Fruit fly (Drosophila melanogaster) whole organism, adult: ENCODE measurements around the gene Vti1b.

Experiments
- CG11617 ChIP-seq: fragments of 200-800 bp; sonication (Bioruptor generic); optimal IDR thresholded peaks from 2 replicates; lab custom pipeline; 2017; ENCODE audit warnings: mild to moderate bottlenecking, missing biosample characterization, missing genetic modification reagents, missing genetic modification characterization
- CG12768 ChIP-seq: fragments of 200-800 bp; sonication (Bioruptor generic); optimal IDR thresholded peaks from 2 replicates; lab custom pipeline; 2017; ENCODE audit warnings: missing biosample characterization, missing genetic modification characterization, mild to moderate bottlenecking, moderate library complexity, missing genetic modification reagents
- CG14711 ChIP-seq: fragments of 200-800 bp; sonication (Bioruptor generic); optimal IDR thresholded peaks from 2 replicates; lab custom pipeline; 2018; ENCODE audit warnings: missing biosample characterization, mild to moderate bottlenecking, missing genetic modification characterization, moderate library complexity
- CG1620 ChIP-seq: fragments of 200-800 bp; sonication (Bioruptor generic); optimal IDR thresholded peaks from 2 replicates; lab custom pipeline; 2016; ENCODE audit warnings: missing biosample characterization, missing genetic modification characterization
- CG5204 ChIP-seq: fragments of 200-800 bp; sonication (Bioruptor generic); optimal IDR thresholded peaks from 2 replicates; lab custom pipeline; 2016; ENCODE audit warnings: missing biosample characterization, missing genetic modification characterization
- CG7045 ChIP-seq: fragments of 200-800 bp; sonication (Bioruptor generic); optimal IDR thresholded peaks from 2 replicates; lab custom pipeline; 2017; ENCODE audit warnings: missing biosample characterization, mild to moderate bottlenecking, missing genetic modification characterization
- CG7101 ChIP-seq: fragments of 200-800 bp; sonication (Bioruptor generic); optimal IDR thresholded peaks from 2 replicates; lab custom pipeline; 2018; ENCODE audit warnings: missing biosample characterization, mild to moderate bottlenecking, missing genetic modification characterization, moderate library complexity
- Clk ChIP-seq: fragments of 200-800 bp; sonication (Bioruptor generic); optimal IDR thresholded peaks from 2 replicates; lab custom pipeline; 2017; ENCODE audit warnings: missing biosample characterization, missing genetic modification characterization
- Crg-1 ChIP-seq: fragments of 200-800 bp; sonication (Bioruptor generic); optimal IDR thresholded peaks from 2 replicates; lab custom pipeline; 2016; ENCODE audit warnings: missing biosample characterization, missing genetic modification characterization
- Hr96 ChIP-seq: fragments of 200-800 bp; sonication (Bioruptor generic); optimal IDR thresholded peaks from 2 replicates; lab custom pipeline; 2016; ENCODE audit warnings: missing biosample characterization, missing genetic modification characterization
- Mnt ChIP-seq: fragments of 200-800 bp; sonication (Bioruptor generic); optimal IDR thresholded peaks from 2 replicates; lab custom pipeline; 2016; ENCODE audit warnings: missing biosample characterization, mild to moderate bottlenecking, missing genetic modification characterization
- bab1 ChIP-seq: fragments of 200-800 bp; sonication (Bioruptor generic); optimal IDR thresholded peaks from 3 replicates; lab custom pipeline; 2019; ENCODE audit warnings: missing biosample characterization, mild to moderate bottlenecking, missing genetic modification characterization, moderate library complexity
- cic ChIP-seq: fragments of 200-800 bp; sonication (Bioruptor generic); optimal IDR thresholded peaks from 2 replicates; lab custom pipeline; 2017; ENCODE audit warnings: missing biosample characterization, mild to moderate bottlenecking, missing genetic modification characterization, moderate library complexity
- cnc ChIP-seq, 2 experiments: fragments of >200 bp; optimal IDR thresholded peaks; 2 replicates each; lab custom pipeline; 2017
- kay ChIP-seq: fragments of 200-800 bp; sonication (Bioruptor generic); peaks from one replicate; lab custom pipeline; 2016; ENCODE audit warnings: missing biosample characterization, missing genetic modification characterization, borderline replicate concordance
- ovo ChIP-seq: fragments of 200-800 bp; sonication (Bioruptor generic); optimal IDR thresholded peaks from 2 replicates; lab custom pipeline; 2016; ENCODE audit warnings: missing biosample characterization, missing genetic modification characterization
- pad ChIP-seq: fragments of 200-800 bp; sonication (Bioruptor generic); optimal IDR thresholded peaks from 3 replicates; lab custom pipeline; 2017; ENCODE audit warnings: missing biosample characterization, missing genetic modification characterization, mild to moderate bottlenecking, moderate library complexity, missing genetic modification reagents
- tj ChIP-seq: fragments of 200-800 bp; sonication (Bioruptor generic); optimal IDR thresholded peaks from 3 replicates; lab custom pipeline; 2017; ENCODE audit warnings: missing biosample characterization, mild to moderate bottlenecking, missing genetic modification characterization, moderate library complexity
- toe ChIP-seq: fragments of 200-800 bp; sonication (Bioruptor generic); optimal IDR thresholded peaks from 2 replicates; lab custom pipeline; 2016; ENCODE audit warnings: missing biosample characterization, missing genetic modification characterization

The Vti1b gene

dm6 chr3R:18438827-18439717 lies 42.3 kb downstream of the Vti1b start:
- TF ChIP-seq cic (GFP tag; lab: Kevin White, UChicago) (peak; percentile 59), cnc (optimal IDR thresholded peaks at IDR 0.05; lab: Kevin White, UChicago) (no peak), CG1620 (GFP tag; lab: Kevin White, UChicago) (peak; percentile 13), CG7101 (peak; percentile 7), pad (GFP tag; lab: Kevin White, UChicago) (peak; percentile 15), Mnt (GFP tag; lab: Kevin White, UChicago) (peak; percentile 24), Hr96 (GFP tag; lab: Kevin White, UChicago) (peak; percentile 45), ovo (GFP tag; lab: Kevin White, UChicago) (peak; percentile 42), kay (GFP tag; lab: Kevin White, UChicago) (no peak), toe (peak; percentile 27), Clk (GFP tag; lab: Kevin White, UChicago) (no peak)

DNA sequence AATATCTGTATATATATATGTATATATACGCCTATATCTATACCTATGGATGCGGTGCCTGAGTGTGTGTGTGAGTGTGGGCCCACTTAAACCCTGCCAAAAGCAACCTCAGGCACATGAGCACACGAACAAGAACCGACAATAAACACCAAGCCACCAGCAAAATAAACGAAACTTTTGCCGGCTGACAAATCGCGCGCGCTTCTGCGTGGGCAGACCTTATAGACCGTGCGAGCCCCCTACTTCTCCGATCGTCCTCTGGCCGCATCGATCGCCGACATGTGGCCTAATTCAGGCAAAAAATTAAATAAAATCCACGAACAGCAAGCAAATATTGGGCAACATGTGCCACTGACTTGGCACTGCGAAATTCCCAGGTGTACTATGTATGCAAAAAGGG lies 46.4 kb downstream of the Vti1b start:
- no peak for TF ChIP-seq kay (GFP tag; lab: Kevin White, UChicago)
- no peak for TF ChIP-seq bab1 (GFP tag; lab: Kevin White, UChicago)

DNA sequence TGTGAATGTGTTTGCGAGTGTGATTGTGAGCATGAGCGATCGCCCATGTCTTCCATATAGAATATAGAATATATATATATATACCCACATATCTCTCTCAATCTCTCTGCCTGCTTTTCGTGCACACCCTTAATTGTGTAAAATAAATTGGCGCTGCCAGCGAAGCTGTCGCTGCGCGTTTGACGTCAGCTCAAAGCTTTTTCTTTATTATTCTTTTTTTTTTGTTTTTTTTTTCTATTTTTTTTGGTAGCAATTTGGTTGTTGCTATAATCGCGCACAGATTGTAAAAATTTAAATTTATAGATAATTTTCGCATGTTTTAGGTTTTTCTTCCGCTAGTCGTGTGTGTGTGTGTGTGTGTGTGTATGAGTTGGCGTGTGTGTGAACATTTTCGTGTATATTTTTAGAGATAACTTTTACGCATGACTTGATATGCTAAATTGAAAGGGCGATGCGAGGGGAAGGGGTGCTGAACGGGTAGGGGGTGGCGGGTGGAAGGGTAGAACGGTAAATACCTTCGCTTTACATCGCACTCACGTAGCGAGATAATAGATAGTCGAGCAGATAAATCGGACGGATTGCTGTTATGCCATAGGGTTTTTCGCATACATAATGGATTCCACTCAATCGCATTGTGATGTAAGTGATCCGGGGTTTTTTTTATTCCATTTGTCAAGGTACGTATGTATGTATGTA lies 48.5 kb downstream of the Vti1b start:
- TF ChIP-seq CG7045 (GFP tag; lab: Kevin White, UChicago): no peak
- TF ChIP-seq kay (GFP tag; lab: Kevin White, UChicago): peak; percentile 89

dm6 chr3R:18447146-18447773 lies 50.5 kb downstream of the Vti1b start:
- TF ChIP-seq CG11617 (GFP tag; lab: Kevin White, UChicago) (no peak), CG7045 (GFP tag; lab: Kevin White, UChicago) (no peak), ovo (GFP tag; lab: Kevin White, UChicago) (no peak), cnc (optimal IDR thresholded peaks at IDR 0.05; lab: Kevin White, UChicago) (no peak), Mnt (GFP tag; lab: Kevin White, UChicago) (no peak), pad (GFP tag; lab: Kevin White, UChicago) (no peak), tj (peak; percentile 41), toe (no peak), CG1620 (GFP tag; lab: Kevin White, UChicago) (no peak)

- TF ChIP-seq Crg-1 (no peak), CG7045 (GFP tag; lab: Kevin White, UChicago) (no peak), kay (GFP tag; lab: Kevin White, UChicago) (peak; percentile 72), CG7101 (peak; percentile 57), CG12768 (GFP tag; lab: Kevin White, UChicago) (peak; percentile 5), CG14711 (tag; lab: Kevin White, UChicago) (peak; percentile 4), tj (peak; percentile 82), pad (GFP tag; lab: Kevin White, UChicago) (peak; percentile 8)
These were observed 51.5 kb downstream of the Vti1b start for dm6 chr3R:18448059-18448979.

DNA sequence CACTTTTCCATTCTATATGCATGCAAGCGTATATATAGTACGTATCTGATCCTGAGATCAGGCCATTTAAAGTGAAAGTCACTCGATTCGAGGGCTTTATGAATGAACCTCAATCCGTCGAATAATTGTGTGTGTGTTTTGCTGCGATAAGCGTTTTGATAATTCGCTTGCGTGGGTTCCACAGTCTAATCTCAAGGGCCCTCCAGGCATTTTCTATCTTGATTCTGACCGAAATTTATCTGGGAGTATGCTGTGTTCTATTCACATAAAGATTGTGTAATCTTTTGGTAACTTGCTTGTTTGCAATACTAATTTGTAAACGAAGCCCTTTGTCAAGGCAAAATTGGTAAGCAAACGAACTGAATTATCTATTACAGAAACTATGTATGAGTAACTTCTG lies 52.4 kb downstream of the Vti1b start:
- TF ChIP-seq toe: no peak
- TF ChIP-seq ovo (GFP tag; lab: Kevin White, UChicago): no peak
- TF ChIP-seq cic (GFP tag; lab: Kevin White, UChicago): no peak
- no peak for TF ChIP-seq CG7101
- TF ChIP-seq Mnt (GFP tag; lab: Kevin White, UChicago): no peak
- TF ChIP-seq CG7045 (GFP tag; lab: Kevin White, UChicago): no peak
- no peak for TF ChIP-seq kay (GFP tag; lab: Kevin White, UChicago)
- no peak for TF ChIP-seq CG5204 (GFP tag; lab: Kevin White, UChicago)
- TF ChIP-seq CG12768 (GFP tag; lab: Kevin White, UChicago): no peak
- TF ChIP-seq CG1620 (GFP tag; lab: Kevin White, UChicago): no peak
- no peak for TF ChIP-seq Crg-1
- no peak for TF ChIP-seq CG11617 (GFP tag; lab: Kevin White, UChicago)
- no peak for TF ChIP-seq CG14711 (tag; lab: Kevin White, UChicago)
- TF ChIP-seq tj: no peak
